Worm (Caenorhabditis elegans) whole organism, late embryonic: ENCODE data around the gene atgl-1.

ENCODE experiments used
- C08G9.2 ChIP-seq: sonication (generic microtip); optimal IDR thresholded peaks from 2 replicates; lab custom pipeline; 2016; ENCODE audit warnings: mild to moderate bottlenecking, missing genetic modification characterization, moderate library complexity, missing compliant biosample characterization
- K02D7.2 ChIP-seq: sonication (generic microtip); optimal IDR thresholded peaks from 2 replicates; lab custom pipeline; 2017; ENCODE audit warnings: mild to moderate bottlenecking, missing genetic modification characterization, missing compliant biosample characterization
- K09A11.1 ChIP-seq: sonication (generic microtip); optimal IDR thresholded peaks from 2 replicates; lab custom pipeline; 2017; ENCODE audit warnings: antibody characterized with exemption, mild to moderate bottlenecking, missing genetic modification characterization, missing compliant biosample characterization; ENCODE audit not compliant: insufficient read depth
- T23F11.4 ChIP-seq: fragments of 200-800 bp; sonication (Bioruptor generic); optimal IDR thresholded peaks from 2 replicates; lab custom pipeline; 2018; ENCODE audit warnings: mild to moderate bottlenecking, missing genetic modification characterization, missing compliant biosample characterization
- Y22D7AL.16 ChIP-seq: sonication (generic microtip); optimal IDR thresholded peaks from 2 replicates; lab custom pipeline; 2016; ENCODE audit warnings: missing genetic modification characterization, missing compliant biosample characterization
- ahr-1 ChIP-seq: sonication (generic microtip); optimal IDR thresholded peaks from 2 replicates; lab custom pipeline; 2016; ENCODE audit warnings: missing genetic modification characterization, missing compliant biosample characterization
- ama-1 ChIP-seq: fragments of 150-350 bp; optimal IDR thresholded peaks from 2 replicates; lab custom pipeline; 2014
- ceh-14 ChIP-seq: sonication (generic microtip); optimal IDR thresholded peaks from 2 replicates; lab custom pipeline; 2016; ENCODE audit warnings: missing genotype, missing genetic modification characterization, missing compliant biosample characterization
- ceh-18 ChIP-seq: sonication (generic microtip); optimal IDR thresholded peaks from 2 replicates; lab custom pipeline; 2016; ENCODE audit warnings: missing genetic modification characterization, missing compliant biosample characterization
- ceh-19 ChIP-seq: fragments of 200-800 bp; sonication (Bioruptor generic); optimal IDR thresholded peaks from 2 replicates; lab custom pipeline; 2018; ENCODE audit warnings: mild to moderate bottlenecking, missing genetic modification characterization, missing compliant biosample characterization
- ceh-2 ChIP-seq: sonication (generic microtip); optimal IDR thresholded peaks from 2 replicates; lab custom pipeline; 2016; ENCODE audit warnings: missing genotype, missing genetic modification characterization, missing compliant biosample characterization
- ceh-22 ChIP-seq: sonication (generic microtip); optimal IDR thresholded peaks from 2 replicates; lab custom pipeline; 2017; ENCODE audit warnings: missing biosample characterization, missing genetic modification characterization
- ceh-31 ChIP-seq: sonication (generic microtip); optimal IDR thresholded peaks from 2 replicates; lab custom pipeline; 2016; ENCODE audit warnings: missing genetic modification characterization, missing compliant biosample characterization
- ceh-34 ChIP-seq: sonication (generic microtip); optimal IDR thresholded peaks from 2 replicates; lab custom pipeline; 2016; ENCODE audit warnings: mild to moderate bottlenecking, missing genetic modification characterization, missing compliant biosample characterization
- ceh-45 ChIP-seq: fragments of 200-800 bp; sonication (Bioruptor generic); IDR thresholded peaks from 2 replicates; pipeline ENCODE4 v1.3.6; 2022; ENCODE audit warnings: missing genetic modification reagents, missing genetic modification characterization, missing compliant biosample characterization
- ceh-48 ChIP-seq: sonication (generic microtip); optimal IDR thresholded peaks from 2 replicates; lab custom pipeline; 2016; ENCODE audit warnings: missing genetic modification characterization, inconsistent platforms, missing compliant biosample characterization
- ceh-6 ChIP-seq: fragments of 200-800 bp; sonication (Bioruptor generic); optimal IDR thresholded peaks from 2 replicates; lab custom pipeline; 2018; ENCODE audit warnings: mild to moderate bottlenecking, missing genetic modification characterization, missing compliant biosample characterization
- elt-2 ChIP-seq: sonication (generic microtip); optimal IDR thresholded peaks from 2 replicates; lab custom pipeline; 2016; ENCODE audit warnings: missing genetic modification reagents, missing genetic modification characterization, missing compliant biosample characterization
- elt-4 ChIP-seq: sonication (generic microtip); optimal IDR thresholded peaks from 2 replicates; lab custom pipeline; 2016; ENCODE audit warnings: missing genetic modification characterization, missing compliant biosample characterization
- ets-4 ChIP-seq: sonication (generic microtip); optimal IDR thresholded peaks from 2 replicates; lab custom pipeline; 2016; ENCODE audit warnings: missing genetic modification characterization, missing compliant biosample characterization
- eyg-1 ChIP-seq: sonication (generic microtip); optimal IDR thresholded peaks from 2 replicates; lab custom pipeline; 2016; ENCODE audit warnings: missing genotype, missing genetic modification characterization, missing compliant biosample characterization
- fax-1 ChIP-seq: sonication (generic microtip); optimal IDR thresholded peaks from 2 replicates; lab custom pipeline; 2016; ENCODE audit warnings: missing genotype, missing genetic modification characterization, missing compliant biosample characterization
- fkh-10 ChIP-seq: fragments of 150-350 bp; optimal IDR thresholded peaks from 2 replicates; lab custom pipeline; 2014; ENCODE audit warnings: missing biosample characterization, missing genetic modification reagents, missing genetic modification characterization
- fkh-6 ChIP-seq: sonication (generic microtip); optimal IDR thresholded peaks from 2 replicates; lab custom pipeline; 2016; ENCODE audit warnings: missing genetic modification characterization, missing compliant biosample characterization
- gmeb-2 ChIP-seq: sonication (generic microtip); optimal IDR thresholded peaks from 2 replicates; lab custom pipeline; 2016; ENCODE audit warnings: missing genetic modification characterization, inconsistent platforms, missing compliant biosample characterization
- hlh-13 ChIP-seq: fragments of 200-800 bp; sonication (Bioruptor generic); optimal IDR thresholded peaks from 2 replicates; lab custom pipeline; 2018; ENCODE audit warnings: mild to moderate bottlenecking, missing genetic modification characterization, missing compliant biosample characterization
- hlh-15 ChIP-seq: sonication (generic microtip); optimal IDR thresholded peaks from 2 replicates; lab custom pipeline; 2016; ENCODE audit warnings: missing genetic modification characterization, missing compliant biosample characterization
- hlh-30 ChIP-seq: sonication (generic microtip); optimal IDR thresholded peaks from 2 replicates; lab custom pipeline; 2017; ENCODE audit warnings: antibody characterized with exemption, missing genetic modification characterization, missing compliant biosample characterization; ENCODE audit not compliant: insufficient read depth
- hlh-6 ChIP-seq: sonication (generic microtip); optimal IDR thresholded peaks from 2 replicates; lab custom pipeline; 2016; ENCODE audit warnings: missing genotype, missing genetic modification characterization, missing compliant biosample characterization
- lim-6 ChIP-seq: sonication (generic microtip); optimal IDR thresholded peaks from 2 replicates; lab custom pipeline; 2016; ENCODE audit warnings: missing genetic modification characterization, missing compliant biosample characterization
- lin-11 ChIP-seq: fragments of 200-800 bp; sonication (Bioruptor generic); optimal IDR thresholded peaks from 2 replicates; lab custom pipeline; 2018; ENCODE audit warnings: mild to moderate bottlenecking, missing genetic modification characterization, missing compliant biosample characterization
- madf-2 ChIP-seq: sonication (generic microtip); optimal IDR thresholded peaks from 2 replicates; lab custom pipeline; 2017; ENCODE audit warnings: missing genetic modification characterization, missing compliant biosample characterization
- nfya-1 ChIP-seq: sonication (generic microtip); optimal IDR thresholded peaks from 2 replicates; lab custom pipeline; 2017; ENCODE audit warnings: missing genetic modification characterization, mild to moderate bottlenecking, missing compliant biosample characterization, antibody characterized with exemption, moderate library complexity
- nhr-11 ChIP-seq: fragments of 150-350 bp; optimal IDR thresholded peaks from 2 replicates; lab custom pipeline; 2014; ENCODE audit warnings: missing biosample characterization, missing genetic modification characterization
- nhr-232 ChIP-seq: sonication (generic microtip); optimal IDR thresholded peaks from 2 replicates; lab custom pipeline; 2016; ENCODE audit warnings: missing genetic modification characterization, missing compliant biosample characterization
- npax-4 ChIP-seq: sonication (generic microtip); optimal IDR thresholded peaks from 2 replicates; lab custom pipeline; 2016; ENCODE audit warnings: missing genetic modification characterization, missing compliant biosample characterization
- odd-2 ChIP-seq: sonication (generic microtip); optimal IDR thresholded peaks from 2 replicates; lab custom pipeline; 2017; ENCODE audit warnings: antibody characterized with exemption, mild to moderate bottlenecking, missing genetic modification characterization, missing compliant biosample characterization
- pag-3 ChIP-seq: sonication (generic microtip); optimal IDR thresholded peaks from 2 replicates; lab custom pipeline; 2016; ENCODE audit warnings: missing compliant biosample characterization, missing genetic modification characterization, borderline replicate concordance
- pat-9 ChIP-seq: fragments of 200-800 bp; sonication (Bioruptor generic); optimal IDR thresholded peaks from 2 replicates; lab custom pipeline; 2018; ENCODE audit warnings: mild to moderate bottlenecking, missing genetic modification characterization, moderate library complexity, missing compliant biosample characterization
- pha-4 ChIP-seq: fragments of 150-350 bp; optimal IDR thresholded peaks from 2 replicates; lab custom pipeline; 2018; ENCODE audit warnings: missing biosample characterization, missing genetic modification reagents, missing genetic modification characterization
- pqm-1 ChIP-seq: sonication (generic microtip); optimal IDR thresholded peaks from 2 replicates; lab custom pipeline; 2016; ENCODE audit warnings: missing genetic modification characterization, missing compliant biosample characterization
- pros-1 ChIP-seq: fragments of 150-350 bp; optimal IDR thresholded peaks from 2 replicates; lab custom pipeline; 2014; ENCODE audit warnings: missing biosample characterization, missing genetic modification reagents, missing genetic modification characterization
- rnt-1 ChIP-seq: sonication (generic microtip); optimal IDR thresholded peaks from 2 replicates; lab custom pipeline; 2016; ENCODE audit warnings: missing genetic modification characterization, missing compliant biosample characterization
- sox-2 ChIP-seq: fragments of 200-800 bp; sonication (Bioruptor generic); IDR thresholded peaks from 2 replicates; pipeline ENCODE4 v1.3.6; 2022; ENCODE audit warnings: missing genetic modification reagents, missing genetic modification characterization, missing compliant biosample characterization
- sox-4 ChIP-seq: sonication (generic microtip); optimal IDR thresholded peaks from 2 replicates; lab custom pipeline; 2017; ENCODE audit warnings: mild to moderate bottlenecking, missing genetic modification characterization, inconsistent platforms, missing compliant biosample characterization
- syd-9 ChIP-seq: sonication (generic microtip); optimal IDR thresholded peaks from 2 replicates; lab custom pipeline; 2016; ENCODE audit warnings: mild to moderate bottlenecking, missing genetic modification characterization, moderate library complexity, missing compliant biosample characterization
- tbx-7 ChIP-seq: sonication (generic microtip); optimal IDR thresholded peaks from 2 replicates; lab custom pipeline; 2016; ENCODE audit warnings: missing genotype, missing genetic modification characterization, missing compliant biosample characterization
- ttx-3 ChIP-seq: sonication (generic microtip); optimal IDR thresholded peaks from 2 replicates; lab custom pipeline; 2016; ENCODE audit warnings: missing genetic modification reagents, missing genetic modification characterization, missing compliant biosample characterization
- unc-42 ChIP-seq: sonication (generic microtip); optimal IDR thresholded peaks from 2 replicates; lab custom pipeline; 2016; ENCODE audit warnings: missing genotype, missing genetic modification characterization, missing compliant biosample characterization
- unc-55 ChIP-seq: sonication (generic microtip); optimal IDR thresholded peaks from 2 replicates; lab custom pipeline; 2017; ENCODE audit warnings: missing biosample characterization, missing genetic modification reagents, missing genetic modification characterization
- zip-5 ChIP-seq: sonication (generic microtip); optimal IDR thresholded peaks from 2 replicates; lab custom pipeline; 2016; ENCODE audit warnings: missing genetic modification characterization, missing compliant biosample characterization

Gene atgl-1

DNA sequence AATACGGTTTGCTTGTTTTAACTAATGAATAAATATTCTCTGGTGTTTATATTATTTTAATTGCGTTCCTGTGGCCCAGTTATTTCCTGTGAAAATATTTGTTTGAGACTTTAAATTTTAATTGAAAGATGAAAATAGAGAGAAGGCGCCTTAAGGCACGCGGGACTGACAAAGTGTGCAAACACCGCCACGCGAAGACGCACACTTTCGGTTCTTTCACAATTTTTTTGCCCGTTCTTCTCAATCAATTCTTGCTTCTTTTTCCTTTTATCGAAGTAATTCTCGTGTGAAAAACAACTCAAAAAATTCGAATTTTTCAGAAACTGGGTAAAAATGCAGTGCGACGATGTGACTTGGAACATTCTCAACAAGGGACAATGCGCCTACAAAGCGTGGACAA lies 40.1 kb downstream of the atgl-1 start, which contains the start of gene C16A3.6:
C16A3.6 (plus strand) TSS at position 84 of the 400 bp plus-strand sequence.
- TF ChIP-seq fax-1 (tag; lab: Kevin White, UChicago) (no peak), hlh-30 (tag; lab: Kevin White, UChicago) (peak; percentile 25)

DNA sequence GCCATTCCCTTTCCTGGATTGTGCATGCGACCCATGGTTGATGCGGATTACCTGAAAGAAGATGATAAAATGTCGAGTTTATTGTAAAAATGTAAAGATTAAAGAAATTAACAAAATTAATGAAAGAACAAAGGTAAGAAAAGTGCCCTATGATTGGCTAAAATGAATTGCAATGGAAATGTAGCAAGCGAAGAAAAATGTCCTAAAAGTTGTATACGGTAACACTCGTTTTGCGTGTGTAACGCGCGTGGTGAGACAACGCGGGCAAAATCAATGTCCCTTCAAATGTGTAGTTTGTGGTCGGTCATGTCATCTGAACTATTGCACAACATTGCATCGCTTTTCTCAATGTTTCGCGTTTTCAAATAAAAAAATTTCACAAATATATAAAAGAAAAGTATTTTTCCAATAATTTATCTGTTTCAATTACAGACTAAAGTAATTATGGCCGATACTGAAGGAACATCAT lies 44.3 kb downstream of the atgl-1 start, which contains the start of the genes rps-13 and nfx-1:
rps-13 (minus strand) TSS at position 51 of the 469 bp plus-strand sequence.
nfx-1 (plus strand) TSS at position 433 of the 469 bp plus-strand sequence.
- no peak for TF ChIP-seq pqm-1 (tag; lab: Kevin White, UChicago)
- TF ChIP-seq tbx-7 (tag; lab: Kevin White, UChicago), result no peak
- peak; percentile 43 for TF ChIP-seq ceh-34 (tag; lab: Kevin White, UChicago)
- TF ChIP-seq ceh-6, result no peak
- TF ChIP-seq ahr-1 (tag; lab: Kevin White, UChicago), result no peak
- no peak for TF ChIP-seq npax-4
- no peak for TF ChIP-seq ceh-14 (tag; lab: Kevin White, UChicago)
- TF ChIP-seq nhr-11 (tag; lab: Kevin White, UChicago), result no peak
- no peak for TF ChIP-seq lim-6 (tag; lab: Kevin White, UChicago)
- no peak for TF ChIP-seq ceh-19 (GFP tag; lab: Kevin White, UChicago)
- peak; percentile 50 for TF ChIP-seq ceh-18
- TF ChIP-seq T23F11.4 (GFP tag; lab: Kevin White, UChicago), result no peak
- no peak for TF ChIP-seq eyg-1 (tag; lab: Kevin White, UChicago)
- TF ChIP-seq fax-1 (tag; lab: Kevin White, UChicago), result no peak
- TF ChIP-seq hlh-6, result no peak
- no peak for TF ChIP-seq hlh-15 (tag; lab: Kevin White, UChicago)
- TF ChIP-seq ama-1 (lab: Kevin White, UChicago), result no peak
- TF ChIP-seq C08G9.2 (tag; lab: Kevin White, UChicago), result no peak
- TF ChIP-seq zip-5 (tag; lab: Kevin White, UChicago), result no peak
- TF ChIP-seq ceh-45 (GFP tag; lab: Robert Waterston, UW), result no peak
- TF ChIP-seq syd-9 (tag; lab: Kevin White, UChicago), result no peak
- peak; percentile 25 for TF ChIP-seq ets-4 (tag; lab: Kevin White, UChicago)
- no peak for TF ChIP-seq pat-9 (tag; lab: Kevin White, UChicago)
- peak; percentile 36 for TF ChIP-seq elt-2
- no peak for TF ChIP-seq hlh-13 (GFP tag; lab: Kevin White, UChicago)
- TF ChIP-seq sox-4 (tag; lab: Kevin White, UChicago), result no peak
- no peak for TF ChIP-seq Y22D7AL.16 (tag; lab: Kevin White, UChicago)
- TF ChIP-seq ceh-22, result no peak
- TF ChIP-seq odd-2 (tag; lab: Kevin White, UChicago), result no peak
- peak; percentile 57 for TF ChIP-seq unc-55 (GFP tag; lab: Kevin White, UChicago)
- no peak for TF ChIP-seq pag-3 (tag; lab: Kevin White, UChicago)
- TF ChIP-seq ceh-31 (tag; lab: Kevin White, UChicago), result peak; percentile 61
- no peak for TF ChIP-seq pros-1 (tag; lab: Kevin White, UChicago)
- no peak for TF ChIP-seq nhr-232 (tag; lab: Kevin White, UChicago)
- TF ChIP-seq hlh-30 (tag; lab: Kevin White, UChicago), result peak; percentile 78
- no peak for TF ChIP-seq gmeb-2
- no peak for TF ChIP-seq lin-11 (tag; lab: Kevin White, UChicago)
- no peak for TF ChIP-seq madf-2
- TF ChIP-seq fkh-10 (GFP tag; lab: Kevin White, UChicago), result no peak
- no peak for TF ChIP-seq K02D7.2 (tag; lab: Kevin White, UChicago)
- peak; percentile 38 for TF ChIP-seq unc-42 (tag; lab: Kevin White, UChicago)
- TF ChIP-seq elt-4 (tag; lab: Kevin White, UChicago), result no peak
- no peak for TF ChIP-seq sox-2 (GFP tag; lab: Robert Waterston, UW)
- no peak for TF ChIP-seq ttx-3 (tag; lab: Kevin White, UChicago)
- TF ChIP-seq pha-4 (tag; lab: Kevin White, UChicago), result no peak
- TF ChIP-seq ceh-48 (tag; lab: Kevin White, UChicago), result peak; percentile 50
- no peak for TF ChIP-seq K09A11.1
- TF ChIP-seq fkh-6, result no peak
- TF ChIP-seq rnt-1 (tag; lab: Kevin White, UChicago), result peak; percentile 66
- peak; percentile 93 for TF ChIP-seq nfya-1
- peak; percentile 10 for TF ChIP-seq ceh-2 (tag; lab: Kevin White, UChicago)
